Worm (Caenorhabditis elegans): ENCODE results near the gene W04H10.6.

- TF ChIP-seq mls-2 (tag; optimal IDR thresholded peaks at IDR 0.05) (no peak), nhr-12 (tag; optimal IDR thresholded peaks at IDR 0.05) (no peak), elt-3 (tag; optimal IDR thresholded peaks at IDR 0.05) (no peak), nhr-76 (tag; optimal IDR thresholded peaks at IDR 0.05) (no peak)
Measured at ce11 chrII:643733-644132, 35.5 kb upstream of the W04H10.6 start.
